Fruit fly (Drosophila melanogaster): ENCODE data around the gene Adk2.

Adk2 gene

DNA sequence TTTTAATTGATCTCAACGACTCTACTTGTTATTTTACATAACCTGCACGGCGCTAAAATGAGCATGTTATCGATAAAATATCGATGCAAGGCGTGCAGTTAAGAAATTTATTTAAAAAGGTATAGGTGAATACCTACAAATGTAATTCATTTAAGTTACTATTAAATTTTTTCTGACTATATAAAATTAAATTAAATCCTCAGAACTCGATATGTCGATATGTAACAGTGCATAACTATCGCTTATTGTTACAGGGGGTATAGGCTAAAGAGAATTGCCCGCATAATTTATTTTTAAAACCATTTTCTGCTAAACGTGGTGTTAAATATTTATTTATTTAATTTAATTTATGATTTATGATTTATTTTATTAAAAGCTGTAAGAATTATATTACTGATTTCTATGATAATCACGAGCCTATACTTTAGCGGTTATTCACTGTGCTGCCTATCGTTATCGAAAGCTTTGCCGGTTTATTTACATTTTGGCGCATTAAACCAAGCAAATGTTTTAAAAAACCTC is 4.6 kb downstream of the Adk2 start, which contains the start of the genes mRpL20 and Icmt (continued):
- TF ChIP-seq Vsx1 (GFP tag; optimal IDR thresholded peaks at IDR 0.05) = peak; percentile 77
- TF ChIP-seq Sry-δ (GFP tag; optimal IDR thresholded peaks at IDR 0.05) = peak; percentile 33
- peak; percentile 88 for TF ChIP-seq chm (GFP tag; IDR thresholded peaks at IDR 0.05)
- peak; percentile 66 for TF ChIP-seq nom (GFP tag; optimal IDR thresholded peaks at IDR 0.05)
- TF ChIP-seq twi (tag; optimal IDR thresholded peaks at IDR 0.05) = peak; percentile 85
- TF ChIP-seq pan (optimal IDR thresholded peaks at IDR 0.05) = no peak
- peak in 1 of 2 experiments; percentile 98 for TF ChIP-seq pan (GFP tag; optimal IDR thresholded peaks at IDR 0.05 in 1 of 2, IDR thresholded peaks at IDR 0.05 in 1 of 2)
- peak; percentile 97 for TF ChIP-seq E2f1 (GFP tag; IDR thresholded peaks at IDR 0.05)
- peak; percentile 93 for TF ChIP-seq Ada2b (GFP tag; IDR thresholded peaks at IDR 0.05)
- peak; percentile 92 for TF ChIP-seq Poxn (GFP tag; IDR thresholded peaks at IDR 0.05)
- no peak for TF ChIP-seq gfzf (GFP tag; optimal IDR thresholded peaks at IDR 0.05)
- TF ChIP-seq B-H1 (GFP tag; IDR thresholded peaks at IDR 0.05) = peak; percentile 90
- peak; percentile 69 for TF ChIP-seq CG6683 (GFP tag; optimal IDR thresholded peaks at IDR 0.05)
- peak; percentile 60 for TF ChIP-seq Fer2 (tag; optimal IDR thresholded peaks at IDR 0.05)
- peak in 1 of 2 experiments; percentile 35 for TF ChIP-seq eve (GFP tag; optimal IDR thresholded peaks at IDR 0.05)
- TF ChIP-seq CG11456 (GFP tag; IDR thresholded peaks at IDR 0.05) = peak; percentile 96
- peak; percentile 91 for TF ChIP-seq CG17385 (GFP tag; optimal IDR thresholded peaks at IDR 0.05)
- TF ChIP-seq sens-2 (GFP tag; IDR thresholded peaks at IDR 0.05) = peak; percentile 80
- TF ChIP-seq CG4282 (GFP tag; optimal IDR thresholded peaks at IDR 0.05) = no peak
- TF ChIP-seq lab (GFP tag; optimal IDR thresholded peaks at IDR 0.05) = peak; percentile 91
- TF ChIP-seq CG1832 (GFP tag; optimal IDR thresholded peaks at IDR 0.05) = no peak
- TF ChIP-seq Hmr (GFP tag; optimal IDR thresholded peaks at IDR 0.05) = peak; percentile 95
- peak; percentile 94 for TF ChIP-seq ro (GFP tag; IDR thresholded peaks at IDR 0.05)
- peak; percentile 79 for TF ChIP-seq nerfin-1 (tag; optimal IDR thresholded peaks at IDR 0.05)
- peak; percentile 92 for TF ChIP-seq salm (tag; optimal IDR thresholded peaks at IDR 0.05)
- peak; percentile 96 for TF ChIP-seq CG12659 (GFP tag; optimal IDR thresholded peaks at IDR 0.05)
- peak; percentile 83 for TF ChIP-seq CG2116 (GFP tag; optimal IDR thresholded peaks at IDR 0.05)
- TF ChIP-seq emc (GFP tag; optimal IDR thresholded peaks at IDR 0.05) = no peak
- peak; percentile 36 for TF ChIP-seq CG1647 (GFP tag; optimal IDR thresholded peaks at IDR 0.05)
- TF ChIP-seq D19A (tag; optimal IDR thresholded peaks at IDR 0.05) = peak; percentile 77
- TF ChIP-seq fru (optimal IDR thresholded peaks at IDR 0.05) = no peak
- peak; percentile 28 for TF ChIP-seq CG17802 (tag; optimal IDR thresholded peaks at IDR 0.05)
- peak; percentile 96 for TF ChIP-seq Aef1 (GFP tag; IDR thresholded peaks at IDR 0.05)
- TF ChIP-seq Dek (tag; optimal IDR thresholded peaks at IDR 0.05) = peak; percentile 97
- no peak for TF ChIP-seq CG9797 (GFP tag; optimal IDR thresholded peaks at IDR 0.05)
- peak; percentile 40 for TF ChIP-seq stwl (tag; optimal IDR thresholded peaks at IDR 0.05)
- peak; percentile 94 for TF ChIP-seq CG2678 (tag; optimal IDR thresholded peaks at IDR 0.05)
- TF ChIP-seq CG2889 (GFP tag; IDR thresholded peaks at IDR 0.05) = peak; percentile 92
- peak; percentile 80 for TF ChIP-seq bowl (GFP tag; IDR thresholded peaks at IDR 0.05)
- peak; percentile 72 for TF ChIP-seq Hsf (GFP tag; optimal IDR thresholded peaks at IDR 0.05)
- TF ChIP-seq Opbp (GFP tag; IDR thresholded peaks at IDR 0.05; ENCODE audit: partially characterized antibody) = peak; percentile 41
- TF ChIP-seq slp2 (GFP tag; optimal IDR thresholded peaks at IDR 0.05) = peak; percentile 17
- peak; percentile 33 for TF ChIP-seq pnt (GFP tag; optimal IDR thresholded peaks at IDR 0.05)
- peak; percentile 98 for TF ChIP-seq CG17361 (GFP tag; IDR thresholded peaks at IDR 0.05)
- peak; percentile 78 for TF ChIP-seq cato (GFP tag; optimal IDR thresholded peaks at IDR 0.05; ENCODE audit: borderline replicate concordance)
- TF ChIP-seq Six4 (GFP tag; optimal IDR thresholded peaks at IDR 0.05) = peak; percentile 85
- TF ChIP-seq CG18262 (tag; optimal IDR thresholded peaks at IDR 0.05) = peak; percentile 93
- TF ChIP-seq B-H2 (GFP tag; optimal IDR thresholded peaks at IDR 0.05) = peak; percentile 93
- TF ChIP-seq Awh (GFP tag; IDR thresholded peaks at IDR 0.05) = peak; percentile 98
- no peak for TF ChIP-seq Camta (GFP tag; optimal IDR thresholded peaks at IDR 0.05)
- TF ChIP-seq Hr78 (GFP tag; optimal IDR thresholded peaks at IDR 0.05) = peak in 1 of 2 experiments; percentile 60
